Worm (Caenorhabditis elegans) whole organism, L1 larva: ENCODE results near the gene fbxa-139.

Experiments used
- C04F5.9 ChIP-seq: sonication (generic microtip); optimal IDR thresholded peaks from 2 replicates; lab custom pipeline; 2016; ENCODE audit warnings: missing genetic modification characterization, missing compliant biosample characterization
- C16A3.4 ChIP-seq: fragments of 150-350 bp; optimal IDR thresholded peaks from 2 replicates; lab custom pipeline; 2014; ENCODE audit warnings: missing biosample characterization, missing genetic modification characterization
- F16B12.6 ChIP-seq: fragments of 150-350 bp; optimal IDR thresholded peaks from 2 replicates; lab custom pipeline; 2014; ENCODE audit warnings: missing biosample characterization, missing genetic modification characterization
- Y116A8C.19 ChIP-seq: sonication (generic microtip); optimal IDR thresholded peaks from 2 replicates; lab custom pipeline; 2016; ENCODE audit warnings: missing compliant biosample characterization, missing genetic modification characterization, borderline replicate concordance
- aha-1 ChIP-seq: fragments of 150-350 bp; optimal IDR thresholded peaks from 2 replicates; lab custom pipeline; 2014; ENCODE audit warnings: missing biosample characterization, missing genetic modification characterization
- aly-2 ChIP-seq: fragments of 150-350 bp; optimal IDR thresholded peaks from 2 replicates; lab custom pipeline; 2014; ENCODE audit warnings: missing biosample characterization, missing genetic modification characterization
- ama-1 ChIP-seq: fragments of 150-350 bp; optimal IDR thresholded peaks from 2 replicates; lab custom pipeline; 2014
- blmp-1 ChIP-seq: fragments of 150-350 bp; optimal IDR thresholded peaks from 2 replicates; lab custom pipeline; 2014; ENCODE audit warnings: missing biosample characterization, missing genetic modification characterization
- ceh-63 ChIP-seq: fragments of 200-800 bp; sonication (Bioruptor generic); optimal IDR thresholded peaks from 2 replicates; lab custom pipeline; 2018; ENCODE audit warnings: mild to moderate bottlenecking, missing genetic modification characterization, missing compliant biosample characterization
- ceh-8 ChIP-seq: fragments of 200-800 bp; sonication (Bioruptor generic); optimal IDR thresholded peaks from 2 replicates; lab custom pipeline; 2018; ENCODE audit warnings: mild to moderate bottlenecking, missing genetic modification characterization, moderate library complexity, missing compliant biosample characterization
- ceh-82 ChIP-seq, 3 experiments: fragments of 150-350 bp in 1 of 3; sonication (generic microtip) in 2 of 3; optimal IDR thresholded peaks; 2 replicates each; lab custom pipeline; 2014 to 2017; ENCODE audit warnings: missing biosample characterization in 3 of 3, missing genetic modification characterization in 3 of 3
- ceh-90 ChIP-seq: sonication (generic microtip); optimal IDR thresholded peaks from 2 replicates; lab custom pipeline; 2016; ENCODE audit warnings: missing genetic modification characterization, missing compliant biosample characterization
- ces-1 ChIP-seq: fragments of 150-350 bp; optimal IDR thresholded peaks from 2 replicates; lab custom pipeline; 2014; ENCODE audit warnings: missing biosample characterization, missing genetic modification reagents, missing genetic modification characterization
- dpl-1 ChIP-seq, 3 experiments: fragments of 150-350 bp in 2 of 3; sonication (generic microtip) in 1 of 3; optimal IDR thresholded peaks; 2 replicates each; lab custom pipeline; 2014 to 2017; ENCODE audit warnings: missing biosample characterization in 3 of 3, missing genetic modification characterization in 3 of 3, missing genetic modification reagents in 3 of 3
- dsc-1 ChIP-seq: sonication (generic microtip); optimal IDR thresholded peaks from 2 replicates; lab custom pipeline; 2016; ENCODE audit warnings: mild to moderate bottlenecking, missing genetic modification characterization, missing compliant biosample characterization
- efl-1 ChIP-seq, 4 experiments: fragments of 150-350 bp; optimal IDR thresholded peaks in 3 of 4; peaks in 1 of 4; 1 replicate in 1 of 4; 2 replicates in 3 of 4; lab custom pipeline; 2014; ENCODE audit warnings: missing biosample characterization in 2 of 4, missing genetic modification characterization in 2 of 4, missing genetic modification reagents in 2 of 4
- efl-3 ChIP-seq: fragments of 200-800 bp; sonication (Bioruptor generic); optimal IDR thresholded peaks from 2 replicates; lab custom pipeline; 2018; ENCODE audit warnings: mild to moderate bottlenecking, missing genetic modification characterization, missing compliant biosample characterization
- egl-13 ChIP-seq: sonication (generic microtip); optimal IDR thresholded peaks from 2 replicates; lab custom pipeline; 2016; ENCODE audit warnings: missing genotype, missing genetic modification reagents, missing genetic modification characterization, missing compliant biosample characterization
- egl-27 ChIP-seq, 2 experiments: fragments of 150-350 bp in 1 of 2; sonication (generic microtip); optimal IDR thresholded peaks; 3 replicates each; lab custom pipeline; 2017 to 2018; ENCODE audit warnings: missing biosample characterization in 2 of 2, missing genetic modification characterization in 2 of 2, missing genetic modification reagents in 2 of 2
- ets-5 ChIP-seq: fragments of 200-800 bp; sonication (Bioruptor generic); IDR thresholded peaks from 2 replicates; pipeline ENCODE4 v1.3.6; 2022; ENCODE audit warnings: missing genetic modification characterization, missing compliant biosample characterization
- fkh-10 ChIP-seq: sonication (generic microtip); optimal IDR thresholded peaks from 2 replicates; lab custom pipeline; 2017; ENCODE audit warnings: missing biosample characterization, missing genetic modification reagents, missing genetic modification characterization
- fkh-8 ChIP-seq: sonication (generic microtip); optimal IDR thresholded peaks from 2 replicates; lab custom pipeline; 2016; ENCODE audit warnings: mild to moderate bottlenecking, missing genetic modification characterization, missing compliant biosample characterization
- grh-1 ChIP-seq: fragments of 200-800 bp; sonication (Bioruptor generic); IDR thresholded peaks from 2 replicates; pipeline ENCODE4 v1.3.6; 2022; ENCODE audit warnings: missing genetic modification reagents, missing genetic modification characterization, missing compliant biosample characterization
- hlh-17 ChIP-seq: fragments of 200-800 bp; sonication (Bioruptor generic); optimal IDR thresholded peaks from 2 replicates; lab custom pipeline; 2018; ENCODE audit warnings: missing genetic modification characterization, mild to moderate bottlenecking, missing compliant biosample characterization, moderate library complexity, borderline replicate concordance
- irx-1 ChIP-seq: sonication (generic microtip); optimal IDR thresholded peaks from 2 replicates; lab custom pipeline; 2016; ENCODE audit warnings: missing genetic modification characterization, missing compliant biosample characterization
- isw-1 ChIP-seq: fragments of 200-800 bp; sonication (Bioruptor generic); IDR thresholded peaks from 2 replicates; pipeline ENCODE4 v1.3.6; 2022; ENCODE audit warnings: missing genetic modification characterization, missing compliant biosample characterization
- jun-1 ChIP-seq: fragments of 150-350 bp; optimal IDR thresholded peaks from 2 replicates; lab custom pipeline; 2014; ENCODE audit warnings: missing biosample characterization, missing genetic modification reagents, missing genetic modification characterization
- lin-14 ChIP-seq: fragments of 200-800 bp; sonication (Bioruptor generic); optimal IDR thresholded peaks from 2 replicates; lab custom pipeline; 2018; ENCODE audit warnings: mild to moderate bottlenecking, missing genetic modification characterization, moderate library complexity, missing compliant biosample characterization
- lin-35 ChIP-seq, 2 experiments: fragments of 150-350 bp; optimal IDR thresholded peaks; 2 replicates each; lab custom pipeline; 2014; ENCODE audit warnings: missing biosample characterization in 2 of 2, missing genetic modification characterization in 2 of 2, missing genetic modification reagents in 2 of 2
- lir-3 ChIP-seq: sonication (generic microtip); optimal IDR thresholded peaks from 2 replicates; lab custom pipeline; 2016; ENCODE audit warnings: mild to moderate bottlenecking, missing genetic modification characterization, moderate library complexity, missing compliant biosample characterization; ENCODE audit not compliant: poor library complexity
- lsy-2 ChIP-seq, 2 experiments: fragments of 150-350 bp; optimal IDR thresholded peaks; 2 replicates each; lab custom pipeline; 2014; ENCODE audit warnings: missing biosample characterization in 2 of 2, missing genetic modification characterization in 2 of 2
- mdl-1 ChIP-seq, 2 experiments: fragments of 150-350 bp; optimal IDR thresholded peaks; 2 replicates each; lab custom pipeline; 2014 to 2017; ENCODE audit warnings: missing biosample characterization in 2 of 2, missing genetic modification characterization in 2 of 2, inconsistent platforms in 1 of 2
- nhr-12 ChIP-seq: sonication (generic microtip); optimal IDR thresholded peaks from 2 replicates; lab custom pipeline; 2017; ENCODE audit warnings: missing biosample characterization, missing genetic modification characterization
- nhr-19 ChIP-seq: fragments of 200-800 bp; sonication (Bioruptor generic); conservative IDR thresholded peaks from 2 replicates; pipeline ENCODE4 v1.3.6; 2022; ENCODE audit warnings: missing genetic modification characterization, missing compliant biosample characterization
- nhr-47 ChIP-seq: sonication (generic microtip); optimal IDR thresholded peaks from 2 replicates; lab custom pipeline; 2016; ENCODE audit warnings: mild to moderate bottlenecking, missing genetic modification characterization, moderate library complexity, missing compliant biosample characterization
- nhr-71 ChIP-seq: sonication (generic microtip); optimal IDR thresholded peaks from 2 replicates; lab custom pipeline; 2016; ENCODE audit warnings: mild to moderate bottlenecking, missing genetic modification characterization, moderate library complexity, missing compliant biosample characterization
- nhr-84 ChIP-seq: sonication (generic microtip); optimal IDR thresholded peaks from 2 replicates; lab custom pipeline; 2017; ENCODE audit warnings: missing biosample characterization, missing genetic modification characterization
- nhr-85 ChIP-seq: sonication (generic microtip); peaks from one replicate; lab custom pipeline; 2016; ENCODE audit warnings: missing genetic modification characterization, inconsistent platforms, missing compliant biosample characterization
- nhr-90 ChIP-seq: sonication (generic microtip); optimal IDR thresholded peaks from 2 replicates; lab custom pipeline; 2016; ENCODE audit warnings: mild to moderate bottlenecking, missing genetic modification characterization, missing compliant biosample characterization; ENCODE audit not compliant: poor library complexity
- pag-3 ChIP-seq: sonication (generic microtip); optimal IDR thresholded peaks from 2 replicates; lab custom pipeline; 2017; ENCODE audit warnings: missing genetic modification characterization, mild to moderate bottlenecking, missing compliant biosample characterization, antibody characterized with exemption, borderline replicate concordance; ENCODE audit not compliant: insufficient read depth
- pax-3 ChIP-seq: fragments of 200-800 bp; sonication (Bioruptor generic); optimal IDR thresholded peaks from 2 replicates; lab custom pipeline; 2018; ENCODE audit warnings: mild to moderate bottlenecking, missing genetic modification characterization, moderate library complexity, missing compliant biosample characterization
- rnt-1 ChIP-seq: sonication (generic microtip); optimal IDR thresholded peaks from 2 replicates; lab custom pipeline; 2016; ENCODE audit warnings: mild to moderate bottlenecking, missing genetic modification characterization, moderate library complexity, missing compliant biosample characterization
- skn-1 ChIP-seq: fragments of 150-350 bp; optimal IDR thresholded peaks from 2 replicates; lab custom pipeline; 2014; ENCODE audit warnings: missing biosample characterization, missing genetic modification characterization
- snpc-4 ChIP-seq: fragments of 150-350 bp; optimal IDR thresholded peaks from 2 replicates; lab custom pipeline; 2014; ENCODE audit warnings: missing biosample characterization, missing genetic modification characterization
- snu-23 ChIP-seq: sonication (generic microtip); optimal IDR thresholded peaks from 2 replicates; lab custom pipeline; 2016; ENCODE audit warnings: missing genetic modification characterization, missing compliant biosample characterization
- sox-4 ChIP-seq: sonication (generic microtip); optimal IDR thresholded peaks from 2 replicates; lab custom pipeline; 2016; ENCODE audit warnings: missing genetic modification characterization, missing compliant biosample characterization
- tbx-2 ChIP-seq: sonication (generic microtip); optimal IDR thresholded peaks from 2 replicates; lab custom pipeline; 2016; ENCODE audit warnings: missing genetic modification characterization, missing compliant biosample characterization
- tlp-1 ChIP-seq: fragments of 150-350 bp; optimal IDR thresholded peaks from 2 replicates; lab custom pipeline; 2014; ENCODE audit warnings: missing biosample characterization, missing genetic modification characterization
- unc-98 ChIP-seq: fragments of 200-800 bp; sonication (Bioruptor generic); IDR thresholded peaks from 2 replicates; pipeline ENCODE4 v1.3.6; 2022; ENCODE audit warnings: missing genetic modification characterization, missing compliant biosample characterization
- xbp-1 ChIP-seq: sonication (generic microtip); optimal IDR thresholded peaks from 2 replicates; lab custom pipeline; 2016; ENCODE audit warnings: missing genetic modification characterization, missing compliant biosample characterization
- zip-4 ChIP-seq: fragments of 200-800 bp; sonication (Bioruptor generic); optimal IDR thresholded peaks from 2 replicates; lab custom pipeline; 2018; ENCODE audit warnings: mild to moderate bottlenecking, missing genetic modification characterization, moderate library complexity, missing compliant biosample characterization
- ztf-4 ChIP-seq: fragments of 150-350 bp; optimal IDR thresholded peaks from 2 replicates; lab custom pipeline; 2014; ENCODE audit warnings: missing biosample characterization, missing genetic modification characterization

The fbxa-139 gene

ce11 chrV:15551642-15552041 is 42.8 kb downstream of the fbxa-139 start (continued):
- TF ChIP-seq pag-3 (tag; lab: Kevin White, UChicago) (no peak), efl-3 (no peak), nhr-19 (GFP tag; lab: Robert Waterston, UW) (peak; percentile 67), C04F5.9 (tag; lab: Kevin White, UChicago) (no peak), ceh-90 (tag; lab: Kevin White, UChicago) (no peak), blmp-1 (tag; lab: Kevin White, UChicago) (no peak), egl-13 (no peak), nhr-90 (tag; lab: Kevin White, UChicago) (peak; percentile 17), egl-27 (tag; optimal IDR thresholded peaks at IDR 0.05; lab: Kevin White, UChicago) (no peak), tlp-1 (tag; lab: Kevin White, UChicago) (no peak), aly-2 (tag; lab: Kevin White, UChicago) (no peak), ztf-4 (tag; lab: Kevin White, UChicago) (no peak), efl-1 (optimal IDR thresholded peaks at IDR 0.05; lab: Kevin White, UChicago) (peak; percentile 33 to 53), efl-1 (GFP tag; optimal IDR thresholded peaks at IDR 0.05 in 1 of 2; lab: Kevin White, UChicago) (peak; percentile 46 to 94), mdl-1 (tag; optimal IDR thresholded peaks at IDR 0.05; lab: Kevin White, UChicago) (peak in 1 of 2 experiments; percentile 65), hlh-17 (GFP tag; lab: Kevin White, UChicago) (no peak), fkh-8 (tag; lab: Kevin White, UChicago) (peak; percentile 54), rnt-1 (peak; percentile 66), xbp-1 (tag; lab: Kevin White, UChicago) (peak; percentile 27), dpl-1 (GFP tag; optimal IDR thresholded peaks at IDR 0.05; lab: Kevin White, UChicago) (peak in 2 of 3 experiments; percentile 5 to 37), skn-1 (tag; lab: Kevin White, UChicago) (peak; percentile 46), tbx-2 (tag; lab: Kevin White, UChicago) (peak; percentile 32), lsy-2 (tag; optimal IDR thresholded peaks at IDR 0.05; lab: Kevin White, UChicago) (peak; percentile 16 to 57), isw-1 (GFP tag; lab: Robert Waterston, UW) (no peak), nhr-47 (tag; lab: Kevin White, UChicago) (peak; percentile 62), lir-3 (tag; lab: Kevin White, UChicago) (peak; percentile 24), zip-4 (GFP tag; lab: Kevin White, UChicago) (no peak), fkh-10 (no peak), aha-1 (tag; lab: Kevin White, UChicago) (no peak), nhr-71 (tag; lab: Kevin White, UChicago) (peak; percentile 56), ceh-8 (GFP tag; lab: Kevin White, UChicago) (no peak), C16A3.4 (tag; lab: Kevin White, UChicago) (peak; percentile 35), ama-1 (lab: Kevin White, UChicago) (no peak), ces-1 (no peak), lin-35 (GFP tag; optimal IDR thresholded peaks at IDR 0.05; lab: Kevin White, UChicago) (peak; percentile 30 to 70), nhr-84 (tag; lab: Kevin White, UChicago) (no peak), jun-1 (tag; lab: Kevin White, UChicago) (no peak), ets-5 (GFP tag; lab: Robert Waterston, UW) (no peak), pax-3 (tag; lab: Kevin White, UChicago) (no peak), snu-23 (GFP tag; lab: Kevin White, UChicago) (peak; percentile 67), irx-1 (peak; percentile 8), ceh-82 (tag; optimal IDR thresholded peaks at IDR 0.05; lab: Kevin White, UChicago) (peak in 2 of 3 experiments; percentile 13 to 74), snpc-4 (tag; lab: Kevin White, UChicago) (peak; percentile 7), dsc-1 (peak; percentile 43), unc-98 (GFP tag; lab: Robert Waterston, UW) (peak; percentile 33; the same call in 1 of the 2 replicates), grh-1 (GFP tag; lab: Robert Waterston, UW) (no peak), ceh-63 (GFP tag; lab: Kevin White, UChicago) (no peak), F16B12.6 (tag; lab: Kevin White, UChicago) (no peak), Y116A8C.19 (tag; lab: Kevin White, UChicago) (no peak), nhr-85 (no peak), nhr-12 (no peak), lin-14 (GFP tag; lab: Kevin White, UChicago) (peak; percentile 40), sox-4 (tag; lab: Kevin White, UChicago) (no peak)
